Worm (Caenorhabditis elegans) whole organism, L2 larva: ENCODE data around the gene srxa-10.

ENCODE experiments used
- C34F6.9 ChIP-seq: fragments of 150-350 bp; optimal IDR thresholded peaks from 2 replicates; lab custom pipeline; 2014; ENCODE audit warnings: missing biosample characterization, missing genetic modification characterization
- Y55F3AM.14 ChIP-seq: fragments of 200-800 bp; sonication (Bioruptor generic); optimal IDR thresholded peaks from 2 replicates; lab custom pipeline; 2018; ENCODE audit warnings: mild to moderate bottlenecking, missing genetic modification characterization, missing compliant biosample characterization
- alr-1 ChIP-seq: fragments of 150-350 bp; optimal IDR thresholded peaks from 2 replicates; lab custom pipeline; 2014; ENCODE audit warnings: missing biosample characterization, missing genetic modification characterization
- ama-1 ChIP-seq: fragments of 150-350 bp; optimal IDR thresholded peaks from 2 replicates; lab custom pipeline; 2018; ENCODE audit warnings: inconsistent platforms
- ceh-16 ChIP-seq: fragments of 150-350 bp; optimal IDR thresholded peaks from 2 replicates; lab custom pipeline; 2014; ENCODE audit warnings: missing biosample characterization, missing genetic modification characterization
- dmd-4 ChIP-seq: sonication (generic microtip); optimal IDR thresholded peaks from 2 replicates; lab custom pipeline; 2017; ENCODE audit warnings: missing biosample characterization, missing genetic modification characterization
- elt-1 ChIP-seq: fragments of 150-350 bp; optimal IDR thresholded peaks from 2 replicates; lab custom pipeline; 2014; ENCODE audit warnings: missing biosample characterization, missing genetic modification characterization
- fos-1 ChIP-seq: fragments of 150-350 bp; optimal IDR thresholded peaks from 2 replicates; lab custom pipeline; 2014; ENCODE audit warnings: missing biosample characterization, missing genetic modification characterization
- lsy-2 ChIP-seq, 2 experiments: fragments of 150-350 bp in 1 of 2; sonication (generic microtip) in 1 of 2; optimal IDR thresholded peaks; 2 replicates each; lab custom pipeline; 2014 to 2017; ENCODE audit warnings: missing biosample characterization in 2 of 2, missing genetic modification characterization in 2 of 2
- mab-5 ChIP-seq: fragments of 150-350 bp; optimal IDR thresholded peaks from 2 replicates; lab custom pipeline; 2014; ENCODE audit warnings: missing biosample characterization, missing genetic modification characterization
- mbf-1 ChIP-seq: sonication (generic microtip); optimal IDR thresholded peaks from 2 replicates; lab custom pipeline; 2017; ENCODE audit warnings: missing biosample characterization, missing genetic modification characterization
- mdl-1 ChIP-seq, 2 experiments: fragments of 150-350 bp in 1 of 2; sonication (generic microtip) in 1 of 2; optimal IDR thresholded peaks; 2 replicates each; lab custom pipeline; 2017; ENCODE audit warnings: missing biosample characterization in 2 of 2, missing genetic modification characterization in 2 of 2
- nhr-11 ChIP-seq: fragments of 150-350 bp; optimal IDR thresholded peaks from 2 replicates; lab custom pipeline; 2014; ENCODE audit warnings: missing biosample characterization, missing genetic modification characterization
- nhr-129 ChIP-seq: fragments of 150-350 bp; optimal IDR thresholded peaks from 2 replicates; lab custom pipeline; 2014; ENCODE audit warnings: missing biosample characterization, missing genetic modification characterization
- nhr-21 ChIP-seq: fragments of 150-350 bp; optimal IDR thresholded peaks from 2 replicates; lab custom pipeline; 2014; ENCODE audit warnings: missing biosample characterization, missing genetic modification characterization
- nhr-23 ChIP-seq: fragments of 150-350 bp; optimal IDR thresholded peaks from 2 replicates; lab custom pipeline; 2014; ENCODE audit warnings: missing biosample characterization, missing genetic modification reagents, missing genetic modification characterization
- nhr-237 ChIP-seq: fragments of 150-350 bp; optimal IDR thresholded peaks from 2 replicates; lab custom pipeline; 2014; ENCODE audit warnings: missing biosample characterization, missing genetic modification characterization
- peb-1 ChIP-seq: fragments of 150-350 bp; optimal IDR thresholded peaks from 2 replicates; lab custom pipeline; 2014; ENCODE audit warnings: missing biosample characterization, missing genetic modification characterization
- sma-3 ChIP-seq: sonication (generic microtip); optimal IDR thresholded peaks from 2 replicates; lab custom pipeline; 2016; ENCODE audit warnings: missing genetic modification reagents, missing genetic modification characterization, missing compliant biosample characterization
- sma-9 ChIP-seq, 2 experiments: fragments of 150-350 bp in 1 of 2; sonication (generic microtip) in 1 of 2; optimal IDR thresholded peaks; 2 replicates each; lab custom pipeline; 2014 to 2016; ENCODE audit warnings: missing genetic modification characterization in 2 of 2, mild to moderate bottlenecking in 1 of 2, missing biosample characterization in 1 of 2, missing compliant biosample characterization in 1 of 2, missing genetic modification reagents in 1 of 2, moderate library complexity in 1 of 2
- snpc-4 ChIP-seq: fragments of 150-350 bp; optimal IDR thresholded peaks from 2 replicates; lab custom pipeline; 2014; ENCODE audit warnings: missing biosample characterization, missing genetic modification characterization
- unc-55 ChIP-seq: fragments of 150-350 bp; sonication (generic microtip); optimal IDR thresholded peaks from 3 replicates; lab custom pipeline; 2014; ENCODE audit warnings: missing biosample characterization, missing genetic modification reagents, missing genetic modification characterization
- unc-62 ChIP-seq: fragments of 150-350 bp; optimal IDR thresholded peaks from 2 replicates; lab custom pipeline; 2014; ENCODE audit warnings: missing biosample characterization, missing genetic modification reagents, missing genetic modification characterization
- zag-1 ChIP-seq: fragments of 150-350 bp; optimal IDR thresholded peaks from 2 replicates; lab custom pipeline; 2014; ENCODE audit warnings: missing biosample characterization, missing genetic modification characterization
- ztf-1 ChIP-seq: fragments of 200-800 bp; sonication (Bioruptor generic); conservative IDR thresholded peaks from 2 replicates; pipeline ENCODE4 v1.3.6; 2022; ENCODE audit warnings: missing genetic modification characterization, missing compliant biosample characterization
- ztf-4 ChIP-seq: fragments of 150-350 bp; optimal IDR thresholded peaks from 2 replicates; lab custom pipeline; 2014; ENCODE audit warnings: missing biosample characterization, missing genetic modification characterization

Gene srxa-10

DNA sequence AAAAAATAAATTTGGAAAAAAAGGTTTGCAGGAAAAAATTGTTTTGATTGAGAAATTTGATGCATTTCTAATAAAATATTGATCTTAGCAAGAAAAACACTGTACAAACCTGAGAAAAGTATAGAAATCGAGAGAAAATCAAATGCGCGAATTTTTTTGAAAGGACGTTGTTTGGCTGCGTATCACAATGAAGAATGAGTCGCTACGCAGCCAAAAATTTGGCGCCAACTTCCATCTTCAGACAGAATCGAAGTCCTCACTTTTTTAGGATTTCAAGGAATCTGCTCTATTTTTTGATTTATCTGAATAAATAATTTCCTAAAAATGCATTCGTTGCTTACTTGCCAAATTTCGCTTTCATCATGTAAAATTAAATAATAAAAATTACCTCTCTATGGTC lies 49.7 kb downstream of the srxa-10 start:
- TF ChIP-seq dmd-4 (tag; lab: Kevin White, UChicago) (no peak), sma-3 (no peak), unc-55 (GFP tag; lab: Kevin White, UChicago) (no peak), nhr-21 (no peak), ztf-4 (tag; lab: Kevin White, UChicago) (no peak), fos-1 (tag; lab: Kevin White, UChicago) (no peak), nhr-11 (tag; lab: Kevin White, UChicago) (no peak), sma-9 (GFP tag; optimal IDR thresholded peaks at IDR 0.05; lab: Kevin White, UChicago) (no peak), sma-9 (tag; optimal IDR thresholded peaks at IDR 0.05; lab: Kevin White, UChicago) (no peak), nhr-237 (tag; lab: Kevin White, UChicago) (no peak), ama-1 (lab: Kevin White, UChicago) (no peak), ztf-1 (GFP tag; lab: Robert Waterston, UW) (no peak), mab-5 (no peak), snpc-4 (tag; lab: Kevin White, UChicago) (no peak), peb-1 (no peak), C34F6.9 (no peak), lsy-2 (tag; optimal IDR thresholded peaks at IDR 0.05; lab: Kevin White, UChicago) (no peak), Y55F3AM.14 (no peak)

DNA sequence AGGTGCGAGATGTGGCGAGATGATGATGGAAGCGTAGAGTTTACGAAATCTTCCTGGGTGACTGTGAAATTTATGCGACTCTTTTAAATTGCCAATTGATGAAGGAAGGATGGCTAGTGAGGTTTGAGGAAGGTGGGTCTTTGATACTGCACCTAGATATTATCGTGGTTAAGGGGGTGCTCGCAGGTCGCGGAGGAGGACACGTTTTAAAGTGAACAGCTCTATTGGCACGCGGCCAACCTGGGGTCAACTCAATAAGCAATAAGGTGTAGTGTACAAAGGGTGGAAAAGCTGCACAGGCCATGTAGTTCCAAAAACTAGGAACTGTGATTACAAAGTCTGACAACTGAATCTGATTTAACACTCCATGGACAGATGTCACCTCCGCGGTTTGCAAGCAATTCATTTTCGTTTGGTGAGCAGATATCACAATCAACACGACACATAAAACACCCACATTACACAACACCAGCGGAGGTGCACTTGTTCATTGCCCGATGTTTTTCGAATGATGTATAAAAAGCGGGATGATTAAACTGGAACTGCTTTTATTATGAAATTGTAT lies 50.9 kb downstream of the srxa-10 start:
- TF ChIP-seq alr-1 (no peak), zag-1 (no peak), unc-62 (no peak), mdl-1 (tag; optimal IDR thresholded peaks at IDR 0.05; lab: Kevin White, UChicago) (no peak), fos-1 (tag; lab: Kevin White, UChicago) (no peak), nhr-129 (tag; lab: Kevin White, UChicago) (no peak), mbf-1 (tag; lab: Kevin White, UChicago) (no peak), nhr-23 (tag; lab: Kevin White, UChicago) (no peak), sma-3 (no peak), ceh-16 (tag; lab: Kevin White, UChicago) (no peak), elt-1 (tag; lab: Kevin White, UChicago) (no peak)
